Fruit fly (Drosophila melanogaster) whole organism: ENCODE measurements around the gene Uch-L5R.

Source experiments
- CG8478 ChIP-seq: fragments of >200 bp; optimal IDR thresholded peaks from 2 replicates; lab custom pipeline; 2018; ENCODE audit warnings: inconsistent platforms
- psq ChIP-seq: fragments of >200 bp; optimal IDR thresholded peaks from 2 replicates; lab custom pipeline; 2017
- usp ChIP-seq: fragments of >200 bp; optimal IDR thresholded peaks from 2 replicates; lab custom pipeline; 2017; ENCODE audit warnings: missing biosample characterization, missing genetic modification characterization, mixed read lengths

DNA sequence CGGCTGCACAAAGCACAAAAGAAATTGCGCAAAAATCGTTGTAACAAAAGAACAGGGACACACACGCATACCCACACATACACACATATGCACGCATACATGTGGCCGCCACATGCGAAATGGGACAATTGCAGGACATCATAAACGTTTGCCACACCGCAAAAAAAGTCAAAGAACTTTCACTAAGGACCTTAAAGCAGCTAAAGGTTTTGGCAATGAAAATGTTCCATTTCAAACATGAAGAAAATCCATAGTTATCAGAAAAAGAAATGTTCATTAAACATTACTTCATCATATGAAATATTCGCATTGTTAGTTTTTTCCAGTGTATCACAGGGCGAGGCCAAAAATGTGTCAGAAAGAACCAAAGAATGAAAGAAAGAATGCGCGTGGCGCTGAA lies 25.8 kb upstream of the Uch-L5R start:
- TF ChIP-seq CG8478 (lab: Kevin White, UChicago), result no peak
- TF ChIP-seq psq (lab: Kevin White, UChicago), result no peak
- TF ChIP-seq usp (GFP tag; lab: Kevin White, UChicago), result no peak
